Worm (Caenorhabditis elegans) whole organism, L4 larva: ENCODE measurements around the gene nlp-52.

ENCODE experiments used
- R02D3.7 ChIP-seq: fragments of 150-350 bp; sonication (generic microtip); optimal IDR thresholded peaks from 3 replicates; lab custom pipeline; 2014; ENCODE audit warnings: missing biosample characterization, missing genetic modification characterization
- ZK337.2 ChIP-seq: fragments of 200-800 bp; sonication (Bioruptor generic); IDR thresholded peaks from 2 replicates; pipeline ENCODE4 v1.3.6; 2022; ENCODE audit warnings: missing genetic modification reagents, missing genetic modification characterization, missing compliant biosample characterization
- ceh-20 ChIP-seq: fragments of 200-800 bp; sonication (Bioruptor generic); IDR thresholded peaks from 2 replicates; pipeline ENCODE4 v1.3.6; 2022; ENCODE audit warnings: missing genetic modification reagents, missing genetic modification characterization, missing compliant biosample characterization
- hlh-30 ChIP-seq: sonication (generic microtip); optimal IDR thresholded peaks from 2 replicates; lab custom pipeline; 2017; ENCODE audit warnings: antibody characterized with exemption, mild to moderate bottlenecking, missing genetic modification characterization, missing compliant biosample characterization; ENCODE audit not compliant: insufficient read depth
- lin-39 ChIP-seq: fragments of 150-350 bp; optimal IDR thresholded peaks from 2 replicates; lab custom pipeline; 2014; ENCODE audit warnings: missing biosample characterization, missing genetic modification reagents, missing genetic modification characterization
- set-16 ChIP-seq: fragments of 200-800 bp; sonication (Bioruptor generic); IDR thresholded peaks from 2 replicates; pipeline ENCODE4 v1.3.6; 2022; ENCODE audit warnings: missing genetic modification reagents, missing genetic modification characterization, missing compliant biosample characterization
- skn-1 ChIP-seq: fragments of 150-350 bp; optimal IDR thresholded peaks from 2 replicates; lab custom pipeline; 2014; ENCODE audit warnings: missing biosample characterization, missing genetic modification characterization
- snpc-4 ChIP-seq: fragments of 150-350 bp; optimal IDR thresholded peaks from 2 replicates; lab custom pipeline; 2014; ENCODE audit warnings: missing biosample characterization, missing genetic modification characterization
- tra-1 ChIP-seq: fragments of 200-800 bp; sonication (Bioruptor generic); IDR thresholded peaks from 2 replicates; pipeline ENCODE4 v1.3.6; 2022; ENCODE audit warnings: missing genetic modification reagents, missing genetic modification characterization, missing compliant biosample characterization
- unc-130 ChIP-seq: sonication (generic microtip); optimal IDR thresholded peaks from 2 replicates; lab custom pipeline; 2016; ENCODE audit warnings: missing genetic modification reagents, missing genetic modification characterization, missing compliant biosample characterization
- unc-62 ChIP-seq, 3 experiments: fragments of 150-350 bp in 1 of 3; sonication (generic microtip); optimal IDR thresholded peaks in 2 of 3; peaks in 1 of 3; 1 replicate in 1 of 3; 2 replicates in 2 of 3; lab custom pipeline; 2014 to 2017; ENCODE audit warnings: missing biosample characterization in 3 of 3, missing genetic modification characterization in 3 of 3, missing genetic modification reagents in 3 of 3, missing genotype in 1 of 3
- zag-1 ChIP-seq: fragments of 150-350 bp; optimal IDR thresholded peaks from 2 replicates; lab custom pipeline; 2014; ENCODE audit warnings: missing biosample characterization, missing genetic modification characterization

- no peak for TF ChIP-seq skn-1 (tag; lab: Kevin White, UChicago)
- TF ChIP-seq zag-1 (tag; lab: Kevin White, UChicago) = no peak
- TF ChIP-seq snpc-4 (tag; lab: Kevin White, UChicago) = no peak
- no peak for TF ChIP-seq unc-62 (GFP tag; optimal IDR thresholded peaks at IDR 0.05 in 1 of 2; lab: Kevin White, UChicago)
- no peak for TF ChIP-seq unc-62 (tag; optimal IDR thresholded peaks at IDR 0.05; lab: Kevin White, UChicago)
- TF ChIP-seq set-16 = no peak
- TF ChIP-seq lin-39 (tag; lab: Kevin White, UChicago) = no peak
- TF ChIP-seq hlh-30 (tag; lab: Kevin White, UChicago) = no peak
- no peak for TF ChIP-seq ZK337.2 (GFP tag; lab: Robert Waterston, UW)
- TF ChIP-seq unc-130 (GFP tag; lab: Kevin White, UChicago) = no peak
- no peak for TF ChIP-seq R02D3.7
- no peak for TF ChIP-seq tra-1 (GFP tag; lab: Robert Waterston, UW)
- TF ChIP-seq ceh-20 (GFP tag; lab: Robert Waterston, UW) = no peak
These were observed 11.5 kb downstream of the nlp-52 start, which contains the start of gene cyn-6 for ce11 chrIII:773114-773513.
